Worm (Caenorhabditis elegans) whole organism, L3 larva: ENCODE measurements around the gene F21A3.11.

ENCODE experiments used
- ama-1 ChIP-seq: fragments of 150-350 bp; optimal IDR thresholded peaks from 2 replicates; lab custom pipeline; 2018
- egl-5 ChIP-seq: fragments of 150-350 bp; optimal IDR thresholded peaks from 2 replicates; lab custom pipeline; 2017; ENCODE audit warnings: missing biosample characterization, missing genetic modification reagents, missing genetic modification characterization, inconsistent platforms
- jun-1 ChIP-seq: fragments of 150-350 bp; optimal IDR thresholded peaks from 2 replicates; lab custom pipeline; 2014; ENCODE audit warnings: missing biosample characterization, missing genetic modification reagents, missing genetic modification characterization
- mdl-1 ChIP-seq: fragments of 150-350 bp; optimal IDR thresholded peaks from 2 replicates; lab custom pipeline; 2014; ENCODE audit warnings: missing biosample characterization, missing genetic modification characterization
- nhr-237 ChIP-seq: fragments of 150-350 bp; optimal IDR thresholded peaks from 2 replicates; lab custom pipeline; 2014; ENCODE audit warnings: missing biosample characterization, missing genetic modification characterization
- nhr-28 ChIP-seq: fragments of 150-350 bp; optimal IDR thresholded peaks from 2 replicates; lab custom pipeline; 2014; ENCODE audit warnings: missing biosample characterization, missing genetic modification characterization
- pha-4 ChIP-seq: fragments of 150-350 bp; optimal IDR thresholded peaks from 2 replicates; lab custom pipeline; 2014; ENCODE audit warnings: missing biosample characterization, missing genetic modification reagents, missing genetic modification characterization
- pqm-1 ChIP-seq: fragments of 150-350 bp; optimal IDR thresholded peaks from 2 replicates; lab custom pipeline; 2017; ENCODE audit warnings: missing biosample characterization, missing genetic modification characterization, inconsistent platforms
- tbx-2 ChIP-seq: sonication (generic microtip); optimal IDR thresholded peaks from 2 replicates; lab custom pipeline; 2016; ENCODE audit warnings: mild to moderate bottlenecking, missing genetic modification characterization, missing compliant biosample characterization
- unc-62 ChIP-seq: fragments of 150-350 bp; sonication (generic microtip); optimal IDR thresholded peaks from 4 replicates; lab custom pipeline; 2014; ENCODE audit warnings: missing biosample characterization, missing genetic modification reagents, missing genetic modification characterization
- ztf-11 ChIP-seq: fragments of 150-350 bp; optimal IDR thresholded peaks from 2 replicates; lab custom pipeline; 2014; ENCODE audit warnings: missing biosample characterization, missing genetic modification characterization
- ztf-4 ChIP-seq: fragments of 150-350 bp; optimal IDR thresholded peaks from 2 replicates; lab custom pipeline; 2014; ENCODE audit warnings: missing biosample characterization, missing genetic modification characterization

DNA sequence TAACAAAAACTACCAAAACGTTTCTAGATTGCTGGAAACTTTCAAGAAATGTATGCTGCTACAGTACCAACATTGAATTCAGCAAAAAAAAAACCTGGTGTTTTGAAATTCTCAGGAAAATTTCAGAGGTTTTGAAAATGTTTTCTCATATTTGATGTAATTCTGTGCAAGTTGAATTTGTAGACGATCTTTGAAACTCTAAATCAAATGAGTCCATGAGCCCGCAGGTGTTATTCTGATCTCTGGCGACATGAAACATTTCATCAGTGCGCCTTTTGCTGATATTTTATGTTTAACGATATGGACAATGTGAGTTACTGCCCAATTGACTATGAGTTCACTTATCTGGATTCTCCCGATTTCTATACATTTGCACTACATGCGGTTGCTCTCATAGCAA, 39.3 kb downstream of the F21A3.11 start, which contains the start of gene srh-218:
- TF ChIP-seq ama-1 (lab: Kevin White, UChicago) (no peak), ztf-11 (tag; lab: Kevin White, UChicago) (no peak), unc-62 (GFP tag; lab: Kevin White, UChicago) (no peak), pha-4 (tag; lab: Kevin White, UChicago) (no peak), nhr-237 (tag; lab: Kevin White, UChicago) (no peak), ztf-4 (tag; lab: Kevin White, UChicago) (no peak), tbx-2 (tag; lab: Kevin White, UChicago) (no peak), mdl-1 (no peak), nhr-28 (tag; lab: Kevin White, UChicago) (no peak), pqm-1 (no peak), egl-5 (tag; lab: Kevin White, UChicago) (no peak), jun-1 (no peak)
